Fruit fly (Drosophila melanogaster) Kc167 (cell line): ENCODE data around the gene nAChRalpha3.

Source experiments
- Myc ChIP-seq: fragments of >200 bp; optimal IDR thresholded peaks from 2 replicates; lab custom pipeline; 2017; ENCODE audit warnings: missing external identifiers
- Sin3A ChIP-seq: fragments of >200 bp; optimal IDR thresholded peaks from 2 replicates; lab custom pipeline; 2018; ENCODE audit warnings: missing external identifiers
- h ChIP-seq: fragments of >200 bp; optimal IDR thresholded peaks from 3 replicates; lab custom pipeline; 2018; ENCODE audit warnings: missing external identifiers
- insv ChIP-seq: fragments of >200 bp; optimal IDR thresholded peaks from 3 replicates; lab custom pipeline; 2018; ENCODE audit warnings: missing external identifiers
- psq ChIP-seq: fragments of >200 bp; optimal IDR thresholded peaks from 2 replicates; lab custom pipeline; 2017; ENCODE audit warnings: missing external identifiers
- ttk ChIP-seq: sonication (Bioruptor generic); optimal IDR thresholded peaks from 2 replicates; lab custom pipeline; 2017; ENCODE audit warnings: missing external identifiers

Gene nAChRalpha3

DNA sequence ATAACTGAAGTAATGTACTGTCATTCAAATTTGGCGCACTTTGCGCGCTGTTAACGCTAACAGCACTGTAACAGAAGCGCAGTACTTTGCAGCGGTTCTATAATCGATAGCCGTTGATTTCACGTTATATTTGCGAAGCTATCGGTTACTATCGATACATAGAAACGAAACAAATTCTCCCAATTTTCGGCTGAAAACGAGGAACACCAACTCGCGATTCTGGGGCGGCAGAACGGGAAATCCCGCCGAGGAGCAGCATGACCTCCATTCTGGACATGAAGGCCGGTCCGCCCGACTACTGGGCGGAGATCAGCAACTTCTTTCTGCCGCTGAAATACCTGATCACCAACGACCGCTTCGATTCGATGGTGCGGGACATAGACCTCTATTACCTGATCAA is 93.7 kb downstream of the nAChRalpha3 start, which contains the start of gene CG1636:
CG1636 (plus strand) TSS at position 122 of the 400 bp plus-strand sequence.
- TF ChIP-seq Sin3A (no peak), Myc (lab: Kevin White, UChicago) (no peak), insv (lab: Kevin White, UChicago) (no peak), psq (lab: Kevin White, UChicago) (no peak), h (lab: Kevin White, UChicago) (no peak)

dm6 chrX:8271363-8272061 is 95.5 kb downstream of the nAChRalpha3 start, which contains the start of gene Corp:
TSS of gene Corp (minus strand) at chrX:8271409.
- TF ChIP-seq psq (lab: Kevin White, UChicago), result no peak
- TF ChIP-seq Sin3A, result no peak
- no peak for TF ChIP-seq Myc (lab: Kevin White, UChicago)
- no peak for TF ChIP-seq insv (lab: Kevin White, UChicago)
- no peak for TF ChIP-seq h (lab: Kevin White, UChicago)
- no peak for TF ChIP-seq ttk

DNA sequence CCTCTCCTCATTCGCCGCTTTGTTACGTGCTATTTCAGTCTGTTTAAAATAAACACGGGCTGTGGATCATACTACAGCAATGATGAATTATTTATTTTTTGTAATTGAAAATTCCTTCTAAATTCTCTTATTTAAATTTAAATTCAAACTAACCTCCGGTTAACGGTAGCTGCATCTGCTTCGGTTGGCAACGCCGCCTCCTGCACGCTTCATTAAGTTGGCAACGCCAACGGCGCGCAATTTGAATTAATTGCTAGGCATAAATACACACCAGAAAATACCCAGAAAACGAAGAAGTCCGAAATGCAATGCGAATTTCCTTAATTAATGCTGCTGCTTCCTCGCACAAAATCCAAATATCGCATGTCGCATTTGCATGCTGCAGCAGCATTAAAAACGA is 101.7 kb downstream of the nAChRalpha3 start:
- TF ChIP-seq h (lab: Kevin White, UChicago) (no peak), Myc (lab: Kevin White, UChicago) (no peak), Sin3A (no peak), ttk (no peak), insv (lab: Kevin White, UChicago) (no peak), psq (lab: Kevin White, UChicago) (no peak)

dm6 chrX:8263236-8263635 is 103.7 kb downstream of the nAChRalpha3 start:
- TF ChIP-seq insv (lab: Kevin White, UChicago) (no peak), Sin3A (no peak), h (lab: Kevin White, UChicago) (no peak), ttk (no peak), Myc (lab: Kevin White, UChicago) (no peak), psq (lab: Kevin White, UChicago) (no peak)

DNA sequence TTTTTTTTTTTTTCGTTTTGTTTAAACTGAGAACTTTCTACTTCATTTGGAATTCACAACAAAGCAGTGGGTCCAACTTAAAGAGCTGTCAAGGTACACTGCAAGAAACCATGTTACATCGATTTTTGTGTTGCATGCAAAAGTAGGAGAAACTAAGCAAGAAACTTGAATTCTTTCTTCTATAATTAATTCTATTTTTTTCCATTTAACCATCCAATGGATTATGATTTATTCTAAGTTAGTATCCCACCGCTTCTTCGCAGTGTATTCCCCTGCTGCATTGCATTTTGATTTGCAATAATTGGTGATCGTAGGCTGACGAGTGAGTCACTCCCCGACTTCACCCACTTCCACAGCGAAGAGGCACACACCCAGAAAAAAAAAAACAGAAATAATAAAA is 107.1 kb downstream of the nAChRalpha3 start:
- TF ChIP-seq Myc (lab: Kevin White, UChicago), result no peak
- TF ChIP-seq h (lab: Kevin White, UChicago), result no peak
- TF ChIP-seq insv (lab: Kevin White, UChicago), result no peak
- TF ChIP-seq ttk, result no peak
- TF ChIP-seq Sin3A, result no peak
- no peak for TF ChIP-seq psq (lab: Kevin White, UChicago)

DNA sequence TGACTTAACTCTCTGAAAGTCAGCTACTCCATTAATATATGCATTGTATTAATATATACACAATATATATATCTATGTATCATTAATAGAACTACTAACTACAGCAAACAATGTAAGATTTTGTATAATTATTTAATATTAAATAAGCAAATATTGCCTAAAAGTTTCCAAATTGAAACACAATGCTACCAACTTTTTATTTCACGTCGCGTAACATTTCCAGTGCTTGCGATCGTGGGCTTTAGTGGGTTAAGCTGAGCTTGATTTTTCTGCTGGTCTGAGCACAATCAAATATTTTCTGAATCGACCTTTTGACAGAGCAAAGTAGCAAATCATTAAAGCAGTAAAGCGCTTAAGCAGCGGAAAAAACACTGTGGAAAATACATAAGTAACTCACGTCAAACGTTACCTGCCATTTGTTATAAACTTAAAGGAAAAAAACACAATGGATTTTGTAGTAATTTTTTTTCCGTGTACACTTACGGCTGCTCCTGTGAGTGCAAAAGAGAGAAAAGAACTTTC is 108.6 kb downstream of the nAChRalpha3 start:
- TF ChIP-seq insv (lab: Kevin White, UChicago) (no peak), psq (lab: Kevin White, UChicago) (no peak), Sin3A (no peak), Myc (lab: Kevin White, UChicago) (no peak), h (lab: Kevin White, UChicago) (no peak), ttk (no peak)

DNA sequence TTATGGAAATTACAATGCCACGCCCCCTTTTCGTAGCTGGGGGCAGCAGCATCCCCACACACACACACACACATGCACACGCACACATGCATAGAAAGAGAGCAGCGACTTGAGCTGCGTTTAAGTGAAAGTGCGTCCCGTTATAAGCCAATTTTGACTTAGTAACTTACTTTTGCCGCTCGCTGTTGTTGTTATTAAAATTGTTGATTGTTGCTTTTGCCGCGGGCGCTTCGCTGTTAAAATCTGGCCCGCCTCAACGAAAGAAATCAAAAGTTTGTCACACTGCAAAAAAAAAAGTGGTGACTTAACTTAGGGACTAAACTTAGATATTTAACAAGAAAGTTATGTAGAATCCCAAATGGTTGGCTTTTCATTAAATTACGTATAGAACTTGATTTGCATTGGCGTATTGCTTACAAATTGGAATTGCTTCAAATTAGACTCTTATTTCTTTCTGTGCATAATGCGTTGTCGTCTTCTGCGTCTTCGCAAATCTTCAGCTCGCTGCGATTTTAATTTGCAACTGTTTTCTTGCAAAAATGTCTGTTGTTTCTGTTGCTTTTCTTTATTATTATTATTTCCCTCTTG is 112.1 kb downstream of the nAChRalpha3 start:
- TF ChIP-seq Myc (lab: Kevin White, UChicago), result no peak
- no peak for TF ChIP-seq ttk
- no peak for TF ChIP-seq insv (lab: Kevin White, UChicago)
- TF ChIP-seq Sin3A, result no peak
- no peak for TF ChIP-seq psq (lab: Kevin White, UChicago)
- TF ChIP-seq h (lab: Kevin White, UChicago), result no peak

DNA sequence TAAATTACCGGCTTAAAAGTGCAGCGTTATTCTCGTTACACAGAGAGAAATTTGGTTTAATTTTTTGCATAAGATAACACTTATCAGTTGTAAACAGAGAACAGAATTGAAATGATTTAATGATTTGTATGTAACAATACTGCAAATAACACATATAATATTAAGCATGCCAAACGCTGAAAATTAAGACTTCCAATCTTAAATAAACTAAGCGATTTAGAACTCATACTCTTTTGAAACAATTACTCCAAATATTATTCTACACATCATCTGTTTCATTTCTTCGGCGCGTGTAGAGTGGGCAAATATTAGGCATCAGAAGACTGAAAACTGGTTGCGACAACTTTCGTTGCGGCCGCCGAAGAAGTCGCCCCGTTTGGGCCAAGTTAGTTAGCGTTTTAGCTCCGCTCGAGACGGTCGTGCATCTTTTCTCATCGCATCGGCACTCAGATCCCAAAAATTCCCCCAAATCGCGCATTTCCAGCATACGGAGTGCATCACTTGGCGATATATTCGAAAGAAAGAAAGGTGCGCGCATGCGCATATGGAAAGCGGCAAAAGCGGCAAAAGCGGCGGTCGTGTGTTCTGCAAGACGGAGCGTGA is 114.6 kb downstream of the nAChRalpha3 start, which contains the start of gene CG1632:
CG1632 (plus strand) TSS at position 387 of the 603 bp plus-strand sequence.
- TF ChIP-seq ttk (no peak), Sin3A (no peak), insv (lab: Kevin White, UChicago) (no peak), psq (lab: Kevin White, UChicago) (no peak), Myc (lab: Kevin White, UChicago) (no peak), h (lab: Kevin White, UChicago) (no peak)

dm6 chrX:8251268-8251996 is 115.5 kb downstream of the nAChRalpha3 start, which contains the start of gene ND-75:
TSS of gene ND-75 (minus strand) at chrX:8251687.
- no peak for TF ChIP-seq Sin3A
- TF ChIP-seq ttk, result no peak
- TF ChIP-seq psq (lab: Kevin White, UChicago), result no peak
- TF ChIP-seq Myc (lab: Kevin White, UChicago), result no peak
- TF ChIP-seq h (lab: Kevin White, UChicago), result no peak
- TF ChIP-seq insv (lab: Kevin White, UChicago), result no peak

DNA sequence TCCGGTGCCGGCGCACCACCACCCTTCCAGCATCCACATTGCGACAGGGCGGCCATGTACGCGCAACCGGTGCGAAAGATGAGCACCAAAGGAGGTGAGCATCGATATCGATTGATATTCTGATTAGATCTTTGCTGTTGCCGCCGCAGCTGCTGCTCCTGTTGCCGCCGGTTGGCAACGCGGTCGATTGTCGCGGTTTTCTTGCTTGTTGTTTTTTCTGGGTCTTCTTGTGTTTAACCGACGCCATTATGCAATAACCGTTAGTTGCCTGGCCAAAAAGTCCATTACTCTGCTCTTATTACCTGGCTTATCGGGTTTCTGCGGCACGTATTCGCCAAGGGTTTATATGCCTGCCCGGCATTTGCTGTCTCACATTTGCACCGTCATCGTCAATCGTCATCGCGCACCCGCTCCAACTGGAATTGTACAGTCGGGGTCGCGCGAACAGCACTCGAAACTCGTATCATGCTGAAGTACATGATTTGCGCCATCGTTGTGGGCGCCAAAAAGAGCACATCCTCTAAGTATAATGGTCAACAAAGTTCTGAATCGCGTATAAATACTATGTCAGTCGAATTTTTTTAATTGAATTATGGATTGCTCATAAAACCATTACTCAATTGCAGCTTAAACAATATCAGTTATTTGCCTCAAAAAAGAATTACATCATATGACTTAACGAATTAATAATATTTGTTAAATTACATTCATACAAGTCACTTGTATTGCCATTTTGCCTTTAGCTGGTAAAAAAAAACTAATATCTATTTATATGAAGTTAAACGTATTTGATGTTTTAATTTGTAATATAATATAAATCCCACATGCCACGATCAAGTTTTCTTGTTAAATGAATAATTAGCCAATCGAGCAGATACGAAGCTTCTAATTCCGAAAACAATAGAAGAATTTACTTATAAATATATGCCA is 122.7 kb downstream of the nAChRalpha3 start, which contains the start of gene sni:
sni (minus strand) TSS at position 51 of the 930 bp plus-strand sequence.
- TF ChIP-seq psq (lab: Kevin White, UChicago) (no peak), ttk (no peak), h (lab: Kevin White, UChicago) (no peak), Sin3A (no peak), Myc (lab: Kevin White, UChicago) (no peak), insv (lab: Kevin White, UChicago) (no peak)
